Worm (Caenorhabditis elegans): ENCODE measurements around the gene prde-1.

DNA sequence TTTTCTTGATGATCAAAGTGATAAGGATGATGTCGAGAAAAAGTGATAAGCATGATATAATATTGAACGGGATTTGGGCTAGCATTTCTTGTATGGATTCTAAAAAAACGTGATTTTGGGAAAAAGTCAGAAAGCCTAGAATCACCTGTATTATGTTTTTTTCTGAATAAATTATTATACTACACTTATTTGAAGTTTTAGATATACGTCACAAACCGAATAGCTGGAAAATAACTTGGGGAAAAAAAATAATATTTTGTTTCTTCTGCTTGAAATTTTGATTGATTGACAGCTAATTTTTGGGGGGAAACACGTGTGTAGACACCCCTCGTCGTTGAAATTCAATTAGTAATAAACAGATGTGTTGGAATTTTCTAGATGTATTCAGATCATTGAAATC is 45.5 kb upstream of the prde-1 start, which contains the start of gene str-264:
- TF ChIP-seq him-1 (tag; optimal IDR thresholded peaks at IDR 0.05) (no peak), dao-5 (tag; optimal IDR thresholded peaks at IDR 0.05) (no peak)
